Worm (Caenorhabditis elegans): ENCODE data around the gene glb-29.

The glb-29 gene

DNA sequence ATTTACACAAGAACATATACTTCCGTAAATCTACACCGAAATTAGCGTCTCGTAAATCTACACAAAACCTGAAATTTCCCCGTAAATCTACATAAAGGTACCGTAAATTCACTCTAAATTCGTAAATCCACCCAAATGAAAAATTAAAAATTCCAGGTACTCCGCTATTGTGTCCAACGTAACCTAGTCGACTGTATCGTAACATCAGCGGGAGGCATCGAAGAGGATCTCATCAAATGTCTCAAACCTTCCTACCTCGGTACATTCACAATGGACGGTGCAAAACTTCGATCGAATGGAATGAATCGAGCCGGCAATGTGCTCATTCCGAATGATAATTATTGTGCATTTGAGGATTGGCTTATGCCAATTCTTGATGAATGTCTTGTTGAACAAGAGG lies 13.9 kb upstream of the glb-29 start:
- TF ChIP-seq zip-8 (tag; optimal IDR thresholded peaks at IDR 0.05) = no peak
- TF ChIP-seq elt-1 (tag; optimal IDR thresholded peaks at IDR 0.05; ENCODE audit: borderline replicate concordance, insufficient read depth) = no peak
- TF ChIP-seq drap-1 (GFP tag; optimal IDR thresholded peaks at IDR 0.05) = no peak
- no peak for TF ChIP-seq mep-1 (tag; optimal IDR thresholded peaks at IDR 0.05)
- no peak for TF ChIP-seq tbx-8 (GFP tag; optimal IDR thresholded peaks at IDR 0.05)
- no peak for TF ChIP-seq sem-2 (GFP tag; optimal IDR thresholded peaks at IDR 0.05)
- TF ChIP-seq sptf-1 (tag; optimal IDR thresholded peaks at IDR 0.05) = no peak

DNA sequence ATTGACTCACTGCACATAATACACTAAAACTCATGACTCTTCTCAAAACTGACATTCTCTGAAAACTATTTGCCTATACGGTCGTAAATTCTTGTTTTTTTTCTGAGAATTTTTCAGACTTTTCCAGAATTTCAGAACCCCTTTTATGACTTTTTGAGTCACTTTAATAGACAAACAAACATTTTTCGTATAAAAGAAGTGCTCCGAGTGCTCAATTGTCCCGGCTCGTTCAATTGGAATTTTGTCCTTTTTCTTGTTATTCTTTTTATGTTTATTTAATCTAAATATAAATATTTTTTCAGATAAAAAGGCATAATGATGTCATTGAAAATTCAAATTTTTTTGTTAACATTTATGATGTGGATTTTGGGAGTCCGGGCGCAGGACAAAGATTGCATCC lies 10.0 kb upstream of the glb-29 start, which contains the start of gene Y17G7B.23:
TSS of gene Y17G7B.23 (plus strand) at position 301 of the 400 bp plus-strand sequence.
- TF ChIP-seq ham-2 (GFP tag; optimal IDR thresholded peaks at IDR 0.05) = no peak
- TF ChIP-seq flh-1 (GFP tag; optimal IDR thresholded peaks at IDR 0.05) = no peak
- no peak for TF ChIP-seq M03D4.4 (tag; optimal IDR thresholded peaks at IDR 0.05)
- no peak for TF ChIP-seq ceh-43 (GFP tag; optimal IDR thresholded peaks at IDR 0.05)
- no peak for TF ChIP-seq tbx-8 (GFP tag; optimal IDR thresholded peaks at IDR 0.05)
- TF ChIP-seq nhr-237 (tag; optimal IDR thresholded peaks at IDR 0.05) = no peak
- TF ChIP-seq lin-13 (tag; optimal IDR thresholded peaks at IDR 0.05) = no peak
- TF ChIP-seq mep-1 (tag; optimal IDR thresholded peaks at IDR 0.05) = no peak
- no peak for TF ChIP-seq nhr-2 (tag; optimal IDR thresholded peaks at IDR 0.05)
- no peak for TF ChIP-seq lin-32 (GFP tag; optimal IDR thresholded peaks at IDR 0.05)
- TF ChIP-seq bed-3 (GFP tag; optimal IDR thresholded peaks at IDR 0.05) = no peak
- TF ChIP-seq sptf-1 (tag; optimal IDR thresholded peaks at IDR 0.05) = no peak
- no peak for TF ChIP-seq blmp-1 (tag; optimal IDR thresholded peaks at IDR 0.05)
- TF ChIP-seq ceh-39 (tag; optimal IDR thresholded peaks at IDR 0.05) = no peak

DNA sequence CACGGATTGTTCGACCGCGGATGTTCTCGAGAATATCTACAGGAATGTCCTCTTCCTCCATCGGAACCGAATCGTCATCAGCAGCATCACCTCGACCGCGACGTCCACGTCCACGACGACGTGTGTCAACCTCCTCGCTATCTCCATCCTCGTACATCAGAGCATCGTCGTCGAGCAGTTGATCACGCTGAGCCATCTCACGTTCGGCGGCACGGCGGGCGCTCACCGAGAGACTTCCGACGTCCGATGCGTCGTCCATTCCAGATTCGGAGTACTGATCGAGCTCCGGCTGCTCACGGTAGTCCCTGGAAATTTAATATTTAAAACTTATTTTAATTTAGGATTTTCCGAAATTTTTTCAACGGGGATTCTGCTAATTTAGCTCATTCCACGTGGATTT lies 2.9 kb upstream of the glb-29 start:
- TF ChIP-seq unc-120 (tag; optimal IDR thresholded peaks at IDR 0.05; ENCODE audit: poor library complexity, severe bottlenecking) (no peak), sptf-1 (tag; optimal IDR thresholded peaks at IDR 0.05) (no peak), blmp-1 (tag; optimal IDR thresholded peaks at IDR 0.05) (no peak), unc-39 (tag; optimal IDR thresholded peaks at IDR 0.05) (no peak), elt-1 (tag; optimal IDR thresholded peaks at IDR 0.05; ENCODE audit: borderline replicate concordance, insufficient read depth) (no peak), drap-1 (GFP tag; optimal IDR thresholded peaks at IDR 0.05) (no peak), ceh-39 (tag; optimal IDR thresholded peaks at IDR 0.05) (no peak), cnd-1 (tag; optimal IDR thresholded peaks at IDR 0.05) (no peak), bed-3 (GFP tag; optimal IDR thresholded peaks at IDR 0.05) (no peak), flh-1 (GFP tag; optimal IDR thresholded peaks at IDR 0.05) (no peak)

DNA sequence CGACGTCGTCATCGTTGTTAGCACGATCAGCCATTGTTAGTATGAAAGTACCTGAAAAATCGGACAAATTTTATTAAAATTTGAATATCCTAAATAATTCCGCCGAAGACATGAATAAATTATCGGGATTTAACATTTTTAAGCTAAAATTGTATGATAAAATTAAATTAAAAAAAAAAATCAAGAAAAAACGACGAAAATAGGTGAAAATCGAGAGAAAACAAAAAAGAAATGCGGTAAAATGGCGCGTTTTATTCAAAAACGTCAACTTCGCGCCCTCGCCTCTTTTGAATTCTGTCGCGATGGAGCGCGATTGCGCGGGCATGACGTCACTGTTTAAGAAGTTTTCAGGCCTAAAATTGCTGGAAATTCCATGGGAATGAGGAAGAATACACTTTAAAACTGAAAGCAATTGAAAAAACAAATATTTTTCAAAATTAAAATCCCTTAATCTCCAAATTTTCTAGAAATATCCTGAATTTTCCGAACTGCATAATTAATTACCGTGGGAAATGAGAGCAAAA lies 2.2 kb upstream of the glb-29 start, which contains the start of gene mcm-2:
TSS of gene mcm-2 (minus strand) at position 51 of the 524 bp plus-strand sequence.
- no peak for TF ChIP-seq ceh-39 (tag; optimal IDR thresholded peaks at IDR 0.05)
- peak; percentile 17 for TF ChIP-seq elt-1 (tag; optimal IDR thresholded peaks at IDR 0.05; ENCODE audit: borderline replicate concordance, insufficient read depth)
- peak; percentile 1 for TF ChIP-seq nhr-237 (tag; optimal IDR thresholded peaks at IDR 0.05)
- peak; percentile 69 for TF ChIP-seq zip-8 (tag; optimal IDR thresholded peaks at IDR 0.05)
- TF ChIP-seq sptf-1 (tag; optimal IDR thresholded peaks at IDR 0.05) = no peak
- TF ChIP-seq flh-1 (GFP tag; optimal IDR thresholded peaks at IDR 0.05) = no peak
- TF ChIP-seq unc-120 (tag; optimal IDR thresholded peaks at IDR 0.05; ENCODE audit: poor library complexity, severe bottlenecking) = no peak
- TF ChIP-seq ceh-43 (GFP tag; optimal IDR thresholded peaks at IDR 0.05) = no peak

DNA sequence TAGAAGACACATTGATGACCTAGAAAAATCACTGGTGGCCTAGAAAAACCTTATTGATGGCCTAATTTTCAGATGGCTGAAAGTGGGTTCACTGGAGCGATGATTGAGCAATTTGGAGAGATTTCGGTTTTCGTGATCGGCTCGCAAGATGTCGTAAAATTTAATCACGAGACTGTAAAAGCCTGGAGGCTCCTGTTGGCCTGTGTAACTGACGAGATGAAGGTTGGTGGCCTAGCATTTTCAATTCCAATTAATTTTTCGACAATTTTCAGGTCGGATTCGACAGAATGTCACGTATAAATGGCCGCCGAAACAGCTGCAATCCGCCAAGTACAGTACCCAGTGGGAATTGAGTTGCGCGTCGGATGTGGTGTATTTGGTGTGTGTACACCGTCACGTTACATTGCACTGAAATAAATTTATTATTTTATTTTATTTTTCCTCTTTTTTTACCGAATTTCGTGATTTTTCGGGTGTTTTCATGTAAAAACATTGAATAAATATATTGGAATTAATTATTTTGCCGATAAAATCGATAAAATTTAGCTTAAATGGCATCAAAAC lies 14.5 kb downstream of the glb-29 start, which contains the start of gene Y17G7B.12:
TSS of gene Y17G7B.12 (plus strand) at position 547 of the 564 bp plus-strand sequence.
- peak; percentile 39 for TF ChIP-seq ces-1 (GFP tag; optimal IDR thresholded peaks at IDR 0.05)
- no peak for TF ChIP-seq nhr-76 (tag; optimal IDR thresholded peaks at IDR 0.05)
- peak; percentile 89 for TF ChIP-seq lsy-2 (tag; optimal IDR thresholded peaks at IDR 0.05)

DNA sequence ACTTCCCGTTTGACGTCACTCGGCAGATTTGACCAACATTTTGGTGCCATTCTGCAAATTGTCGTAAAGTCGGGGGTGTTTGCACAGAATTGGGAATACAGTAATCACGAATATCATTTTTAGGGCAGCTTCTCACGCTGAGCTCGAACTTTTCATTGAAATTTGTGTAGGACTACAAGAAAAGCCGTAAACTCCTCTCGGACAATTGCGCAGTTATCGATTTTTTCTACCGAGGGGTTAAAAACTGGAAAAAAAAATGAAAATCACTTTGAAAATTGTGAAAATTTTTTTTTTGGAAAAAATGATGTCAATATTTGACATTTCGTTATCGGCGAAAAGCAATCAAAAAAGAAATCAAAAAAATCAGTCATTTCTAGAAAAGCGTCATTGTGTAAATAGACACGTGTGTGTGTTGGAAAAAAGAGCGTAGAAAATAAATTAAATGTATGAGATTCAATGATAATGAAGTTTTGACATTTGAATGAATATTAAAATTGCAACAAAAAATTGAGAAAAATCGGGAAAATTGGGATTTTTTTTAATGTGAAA lies 18.9 kb downstream of the glb-29 start, which contains the start of gene Y17G7B.8:
TSS of gene Y17G7B.8 (minus strand) at position 51 of the 549 bp plus-strand sequence.
- TF ChIP-seq ceh-39 (tag; optimal IDR thresholded peaks at IDR 0.05) = no peak
- TF ChIP-seq elt-1 (tag; optimal IDR thresholded peaks at IDR 0.05; ENCODE audit: borderline replicate concordance, insufficient read depth) = no peak
- no peak for TF ChIP-seq blmp-1 (tag; optimal IDR thresholded peaks at IDR 0.05)
- TF ChIP-seq ham-2 (GFP tag; optimal IDR thresholded peaks at IDR 0.05) = no peak
- no peak for TF ChIP-seq drap-1 (GFP tag; optimal IDR thresholded peaks at IDR 0.05)
- TF ChIP-seq ceh-43 (GFP tag; optimal IDR thresholded peaks at IDR 0.05) = no peak
- no peak for TF ChIP-seq unc-120 (tag; optimal IDR thresholded peaks at IDR 0.05; ENCODE audit: poor library complexity, severe bottlenecking)
- TF ChIP-seq tbx-8 (GFP tag; optimal IDR thresholded peaks at IDR 0.05) = no peak
- TF ChIP-seq sptf-1 (tag; optimal IDR thresholded peaks at IDR 0.05) = no peak
- TF ChIP-seq mep-1 (tag; optimal IDR thresholded peaks at IDR 0.05) = no peak
- TF ChIP-seq nhr-237 (tag; optimal IDR thresholded peaks at IDR 0.05) = no peak
- TF ChIP-seq snpc-4 (tag; optimal IDR thresholded peaks at IDR 0.05) = no peak
- no peak for TF ChIP-seq lin-32 (GFP tag; optimal IDR thresholded peaks at IDR 0.05)
- TF ChIP-seq sem-2 (GFP tag; optimal IDR thresholded peaks at IDR 0.05) = no peak
- TF ChIP-seq zip-8 (tag; optimal IDR thresholded peaks at IDR 0.05) = no peak
- TF ChIP-seq unc-39 (tag; optimal IDR thresholded peaks at IDR 0.05) = no peak
- no peak for TF ChIP-seq bed-3 (GFP tag; optimal IDR thresholded peaks at IDR 0.05)

Data from whole organism, mixed stage, embryonic.